Fruit fly (Drosophila melanogaster) whole organism, embryonic: ENCODE results near the gene cyr.
A peak's percentile ranks its signal among the peaks of the same experiment; 100 is the strongest.

Source experiments
- CG10543 ChIP-seq: fragments of 200-800 bp; sonication (Bioruptor generic); optimal IDR thresholded peaks from 3 replicates; lab custom pipeline; 2017; ENCODE audit warnings: missing biosample characterization, mild to moderate bottlenecking, missing genetic modification characterization, moderate library complexity
- CG13123 ChIP-seq: fragments of 200-800 bp; sonication (Bioruptor generic); optimal IDR thresholded peaks from 2 replicates; lab custom pipeline; 2016; ENCODE audit warnings: missing biosample characterization, missing genetic modification characterization
- CG34224 ChIP-seq: fragments of 200-800 bp; sonication (Bioruptor generic); IDR thresholded peaks from 3 replicates; pipeline ENCODE4 v1.3.6; 2022; ENCODE audit warnings: missing biosample characterization, missing genetic modification characterization; ENCODE audit not compliant: partially characterized antibody
- CG8944 ChIP-seq: fragments of 200-800 bp; sonication (Bioruptor generic); optimal IDR thresholded peaks from 3 replicates; lab custom pipeline; 2016; ENCODE audit warnings: missing biosample characterization, missing genetic modification characterization
- Deaf1 ChIP-seq: fragments of 200-800 bp; optimal IDR thresholded peaks from 3 replicates; lab custom pipeline; 2019; ENCODE audit warnings: missing biosample characterization, mild to moderate bottlenecking, missing genetic modification characterization, moderate library complexity
- Dll ChIP-seq: fragments of 200-800 bp; sonication (Bioruptor generic); IDR thresholded peaks from 4 replicates; pipeline ENCODE4 v1.3.6; 2022; ENCODE audit warnings: missing biosample characterization, missing genetic modification characterization; ENCODE audit not compliant: partially characterized antibody
- Dp ChIP-seq: fragments of 200-800 bp; sonication (Bioruptor generic); optimal IDR thresholded peaks from 2 replicates; lab custom pipeline; 2018; ENCODE audit warnings: missing biosample characterization, mild to moderate bottlenecking, missing genetic modification characterization, moderate library complexity
- Fer1 ChIP-seq: fragments of 200-800 bp; sonication (Bioruptor generic); optimal IDR thresholded peaks from 2 replicates; lab custom pipeline; 2017; ENCODE audit warnings: missing biosample characterization, mild to moderate bottlenecking, missing genetic modification characterization
- Hr51 ChIP-seq, 2 experiments: fragments of 200-800 bp; sonication (Bioruptor generic); optimal IDR thresholded peaks; 2 replicates in 1 of 2; 3 replicates in 1 of 2; lab custom pipeline; 2016 to 2018; ENCODE audit warnings: missing biosample characterization in 2 of 2, missing genetic modification characterization in 2 of 2, mild to moderate bottlenecking in 1 of 2, moderate library complexity in 1 of 2
- grn ChIP-seq: fragments of 200-800 bp; sonication (Bioruptor generic); optimal IDR thresholded peaks from 3 replicates; lab custom pipeline; 2017; ENCODE audit warnings: missing biosample characterization, missing genetic modification characterization

DNA sequence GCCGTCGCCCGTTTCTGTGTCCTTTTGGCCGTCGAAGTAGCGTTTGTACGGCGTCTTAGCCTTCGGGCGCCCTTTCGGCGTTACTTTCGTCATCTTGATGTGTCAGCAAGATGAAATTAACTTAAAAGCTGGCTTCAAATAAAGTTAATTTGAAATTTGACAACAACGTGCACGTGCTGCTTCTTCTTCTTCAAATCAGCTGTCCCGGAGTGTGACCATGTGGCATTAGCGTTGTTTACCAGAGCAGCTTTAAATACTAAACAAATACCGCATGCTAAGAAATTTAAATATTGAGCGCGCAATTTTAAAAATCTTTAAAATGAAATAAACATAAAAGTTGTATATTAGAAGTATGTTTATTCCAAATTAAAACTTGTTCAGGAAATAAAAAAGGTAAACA, 14.6 kb downstream of the cyr start, which contains the start of gene CG2260:
- 0 out of 4 replicates have a peak, but pooled peaks have one; percentile 20 for TF ChIP-seq Dll
- no peak for TF ChIP-seq CG34224 (GFP tag; lab: Robert Waterston, UW)
- TF ChIP-seq CG13123 (GFP tag; lab: Kevin White, UChicago): no peak
- TF ChIP-seq Dp (GFP tag; lab: Kevin White, UChicago): peak; percentile 92
- no peak for TF ChIP-seq grn
- TF ChIP-seq Deaf1 (tag; lab: Kevin White, UChicago): no peak
- no peak for TF ChIP-seq Hr51 (GFP tag; optimal IDR thresholded peaks at IDR 0.05; lab: Kevin White, UChicago)
- no peak for TF ChIP-seq Fer1 (GFP tag; lab: Kevin White, UChicago)
- TF ChIP-seq CG8944 (GFP tag; lab: Kevin White, UChicago): no peak
- TF ChIP-seq CG10543 (GFP tag; lab: Kevin White, UChicago): no peak
